Fruit fly (Drosophila melanogaster) whole organism, embryonic: ENCODE data around the gene wda.

Experiments used
- Ada2b ChIP-seq: fragments of 200-800 bp; sonication (Bioruptor generic); IDR thresholded peaks from 2 replicates; pipeline ENCODE4 v1.3.6; 2022; ENCODE audit warnings: missing biosample characterization, missing genetic modification characterization
- Asciz ChIP-seq: fragments of 200-800 bp; sonication (Bioruptor generic); optimal IDR thresholded peaks from 2 replicates; lab custom pipeline; 2017; ENCODE audit warnings: missing biosample characterization, mild to moderate bottlenecking, missing genetic modification characterization, missing genetic modification reagents
- CG10543 ChIP-seq: fragments of 200-800 bp; sonication (Bioruptor generic); optimal IDR thresholded peaks from 3 replicates; lab custom pipeline; 2017; ENCODE audit warnings: missing biosample characterization, mild to moderate bottlenecking, missing genetic modification characterization, moderate library complexity
- CG1233 ChIP-seq: fragments of 200-800 bp; sonication (Bioruptor generic); optimal IDR thresholded peaks from 4 replicates; lab custom pipeline; 2018; ENCODE audit warnings: missing biosample characterization, mild to moderate bottlenecking, missing genetic modification characterization
- CG12769 ChIP-seq: fragments of 200-800 bp; sonication (Bioruptor generic); optimal IDR thresholded peaks from 2 replicates; lab custom pipeline; 2019; ENCODE audit warnings: missing biosample characterization, mild to moderate bottlenecking, missing genetic modification characterization, moderate library complexity
- CG14441 ChIP-seq: fragments of 200-800 bp; sonication (Bioruptor generic); IDR thresholded peaks from 2 replicates; pipeline ENCODE4 v1.3.6; 2022; ENCODE audit warnings: missing biosample characterization, missing genetic modification characterization
- CG18262 ChIP-seq: fragments of 200-800 bp; optimal IDR thresholded peaks from 3 replicates; lab custom pipeline; 2019; ENCODE audit warnings: missing biosample characterization, mild to moderate bottlenecking, missing genetic modification characterization, moderate library complexity
- CG18599 ChIP-seq: fragments of 200-800 bp; sonication (Bioruptor generic); optimal IDR thresholded peaks from 3 replicates; lab custom pipeline; 2017; ENCODE audit warnings: missing biosample characterization, missing genetic modification characterization, mild to moderate bottlenecking, moderate library complexity, missing genetic modification reagents
- CG2120 ChIP-seq: fragments of 200-800 bp; sonication (Bioruptor generic); optimal IDR thresholded peaks from 3 replicates; lab custom pipeline; 2016; ENCODE audit warnings: missing biosample characterization, missing genetic modification characterization
- CG2678 ChIP-seq: fragments of 200-800 bp; sonication (Bioruptor generic); optimal IDR thresholded peaks from 3 replicates; lab custom pipeline; 2019; ENCODE audit warnings: missing biosample characterization, mild to moderate bottlenecking, missing genetic modification characterization, moderate library complexity
- CG31365 ChIP-seq: fragments of 200-800 bp; sonication (Bioruptor generic); optimal IDR thresholded peaks from 2 replicates; lab custom pipeline; 2018; ENCODE audit warnings: missing biosample characterization, mild to moderate bottlenecking, missing genetic modification characterization
- CG32532 ChIP-seq: fragments of 200-800 bp; sonication (Bioruptor generic); IDR thresholded peaks from 2 replicates; pipeline ENCODE4 v1.3.6; 2022; ENCODE audit warnings: missing biosample characterization, missing genetic modification characterization
- CG3281 ChIP-seq: fragments of 200-800 bp; sonication (Bioruptor generic); optimal IDR thresholded peaks from 3 replicates; lab custom pipeline; 2017; ENCODE audit warnings: missing biosample characterization, mild to moderate bottlenecking, missing genetic modification characterization
- CG34376 ChIP-seq: fragments of 200-800 bp; sonication (Bioruptor generic); optimal IDR thresholded peaks from 2 replicates; lab custom pipeline; 2018; ENCODE audit warnings: missing biosample characterization, mild to moderate bottlenecking, missing genetic modification characterization
- CG6765 ChIP-seq: fragments of 200-800 bp; sonication (Bioruptor generic); optimal IDR thresholded peaks from 3 replicates; lab custom pipeline; 2017; ENCODE audit warnings: missing biosample characterization, mild to moderate bottlenecking, missing genetic modification characterization
- CG7357 ChIP-seq: fragments of 200-800 bp; sonication (Bioruptor generic); IDR thresholded peaks from 3 replicates; pipeline ENCODE4 v1.3.6; 2022; ENCODE audit warnings: missing biosample characterization, missing genetic modification characterization
- CG8765 ChIP-seq: fragments of 200-800 bp; sonication (Bioruptor generic); IDR thresholded peaks from 2 replicates; pipeline ENCODE4 v1.3.6; 2022; ENCODE audit warnings: missing biosample characterization, missing genetic modification characterization
- CG9727 ChIP-seq: fragments of 200-800 bp; sonication (Bioruptor generic); optimal IDR thresholded peaks from 3 replicates; lab custom pipeline; 2017; ENCODE audit warnings: missing biosample characterization, mild to moderate bottlenecking, missing genetic modification characterization
- Ets65A ChIP-seq: fragments of 200-800 bp; sonication (Bioruptor generic); peaks from one replicate; lab custom pipeline; 2016; ENCODE audit warnings: missing biosample characterization, missing genetic modification characterization
- Gug ChIP-seq: fragments of 200-800 bp; sonication (Bioruptor generic); IDR thresholded peaks from 4 replicates; pipeline ENCODE4 v1.3.6; 2022; ENCODE audit warnings: missing biosample characterization, missing genetic modification characterization
- HHEX ChIP-seq: fragments of 200-800 bp; sonication (Bioruptor generic); optimal IDR thresholded peaks from 3 replicates; lab custom pipeline; 2017; ENCODE audit warnings: missing biosample characterization, mild to moderate bottlenecking, missing genetic modification characterization, missing genetic modification reagents
- HLH54F ChIP-seq: fragments of 200-800 bp; sonication (Bioruptor generic); optimal IDR thresholded peaks from 3 replicates; lab custom pipeline; 2016; ENCODE audit warnings: missing biosample characterization, missing genetic modification characterization
- Hand ChIP-seq: fragments of 200-800 bp; sonication (Bioruptor generic); optimal IDR thresholded peaks from 2 replicates; lab custom pipeline; 2017; ENCODE audit warnings: mild to moderate bottlenecking, missing biosample characterization, missing genetic modification reagents, missing genetic modification characterization
- Med ChIP-seq: fragments of 200-800 bp; sonication (Bioruptor generic); peaks from one replicate; lab custom pipeline; 2016; ENCODE audit warnings: missing biosample characterization, missing genetic modification characterization, mild to moderate bottlenecking, inconsistent platforms, moderate library complexity
- NFAT ChIP-seq: fragments of 200-800 bp; sonication (Bioruptor generic); IDR thresholded peaks from 2 replicates; pipeline ENCODE4 v1.3.6; 2022; ENCODE audit warnings: missing biosample characterization, missing genetic modification characterization
- Pdp1 ChIP-seq, 2 experiments: fragments of 200-800 bp; sonication (Bioruptor generic); optimal IDR thresholded peaks; 3 replicates each; lab custom pipeline; 2016; ENCODE audit warnings: missing biosample characterization in 2 of 2, missing genetic modification characterization in 2 of 2, mild to moderate bottlenecking in 1 of 2, moderate library complexity in 1 of 2
- Sox100B ChIP-seq: fragments of 200-800 bp; sonication (Bioruptor generic); optimal IDR thresholded peaks from 3 replicates; lab custom pipeline; 2018; ENCODE audit warnings: missing biosample characterization, mild to moderate bottlenecking, missing genetic modification characterization
- Ssrp ChIP-seq: fragments of 200-800 bp; sonication (Bioruptor generic); optimal IDR thresholded peaks from 2 replicates; lab custom pipeline; 2018; ENCODE audit warnings: missing biosample characterization, mild to moderate bottlenecking, missing genetic modification characterization, moderate library complexity
- caup ChIP-seq: fragments of 200-800 bp; sonication (Bioruptor generic); optimal IDR thresholded peaks from 3 replicates; lab custom pipeline; 2017; ENCODE audit warnings: missing biosample characterization, mild to moderate bottlenecking, missing genetic modification characterization, moderate library complexity; ENCODE audit not compliant: severe bottlenecking
- cwo ChIP-seq: fragments of 200-800 bp; sonication (Bioruptor generic); optimal IDR thresholded peaks from 3 replicates; lab custom pipeline; 2017; ENCODE audit warnings: missing biosample characterization, missing genetic modification characterization, mild to moderate bottlenecking, moderate library complexity, missing genetic modification reagents
- eve ChIP-seq, 2 experiments: fragments of >200 bp; optimal IDR thresholded peaks; 2 replicates each; lab custom pipeline; 2017; ENCODE audit warnings: missing biosample characterization in 2 of 2, missing genetic modification characterization in 2 of 2
- grn ChIP-seq: fragments of 200-800 bp; sonication (Bioruptor generic); optimal IDR thresholded peaks from 3 replicates; lab custom pipeline; 2017; ENCODE audit warnings: missing biosample characterization, missing genetic modification characterization
- gro ChIP-seq: fragments of 200-800 bp; sonication (Bioruptor generic); optimal IDR thresholded peaks from 2 replicates; lab custom pipeline; 2016; ENCODE audit warnings: missing biosample characterization, missing genetic modification characterization
- lbe ChIP-seq: fragments of 200-800 bp; sonication (Bioruptor generic); optimal IDR thresholded peaks from 2 replicates; lab custom pipeline; 2016; ENCODE audit warnings: missing biosample characterization, mild to moderate bottlenecking, missing genetic modification characterization
- lola ChIP-seq, 3 experiments: fragments of >200 bp in 2 of 3; fragments of 200-800 bp in 1 of 3; sonication (Bioruptor generic) in 1 of 3; optimal IDR thresholded peaks; 2 replicates each; lab custom pipeline; 2017 to 2019; ENCODE audit warnings: missing biosample characterization in 3 of 3, missing genetic modification characterization in 3 of 3, mild to moderate bottlenecking in 1 of 3, moderate library complexity in 1 of 3
- pfk ChIP-seq: fragments of 200-800 bp; sonication (Bioruptor generic); optimal IDR thresholded peaks from 2 replicates; lab custom pipeline; 2018; ENCODE audit warnings: missing biosample characterization, mild to moderate bottlenecking, missing genetic modification characterization, moderate library complexity
- psq ChIP-seq: fragments of 200-800 bp; sonication (Bioruptor generic); optimal IDR thresholded peaks from 2 replicates; lab custom pipeline; 2017; ENCODE audit warnings: missing biosample characterization, missing genetic modification characterization
- schlank ChIP-seq: fragments of 200-800 bp; sonication (Bioruptor generic); optimal IDR thresholded peaks from 2 replicates; lab custom pipeline; 2018; ENCODE audit warnings: missing biosample characterization, mild to moderate bottlenecking, missing genetic modification characterization
- sd ChIP-seq: fragments of 200-800 bp; sonication (Bioruptor generic); optimal IDR thresholded peaks from 3 replicates; lab custom pipeline; 2018; ENCODE audit warnings: missing biosample characterization, mild to moderate bottlenecking, missing genetic modification characterization, moderate library complexity
- slbo ChIP-seq: fragments of 200-800 bp; sonication (Bioruptor generic); IDR thresholded peaks from 2 replicates; pipeline ENCODE4 v1.3.6; 2022; ENCODE audit warnings: missing biosample characterization, missing genetic modification characterization
- sug ChIP-seq: fragments of 200-800 bp; optimal IDR thresholded peaks from 2 replicates; lab custom pipeline; 2019; ENCODE audit warnings: missing biosample characterization, mild to moderate bottlenecking, missing genetic modification characterization, moderate library complexity
- tll ChIP-seq, 2 experiments: fragments of 200-800 bp in 1 of 2; fragments of >200 bp in 1 of 2; sonication (Bioruptor generic) in 1 of 2; optimal IDR thresholded peaks; 2 replicates each; lab custom pipeline; 2017 to 2019; ENCODE audit warnings: missing biosample characterization in 2 of 2, missing genetic modification characterization in 2 of 2, mild to moderate bottlenecking in 1 of 2, moderate library complexity in 1 of 2
- wdn ChIP-seq: fragments of 200-800 bp; sonication (Bioruptor generic); IDR thresholded peaks from 2 replicates; pipeline ENCODE4 v1.3.6; 2022; ENCODE audit warnings: missing biosample characterization, missing genetic modification characterization

wda gene

DNA sequence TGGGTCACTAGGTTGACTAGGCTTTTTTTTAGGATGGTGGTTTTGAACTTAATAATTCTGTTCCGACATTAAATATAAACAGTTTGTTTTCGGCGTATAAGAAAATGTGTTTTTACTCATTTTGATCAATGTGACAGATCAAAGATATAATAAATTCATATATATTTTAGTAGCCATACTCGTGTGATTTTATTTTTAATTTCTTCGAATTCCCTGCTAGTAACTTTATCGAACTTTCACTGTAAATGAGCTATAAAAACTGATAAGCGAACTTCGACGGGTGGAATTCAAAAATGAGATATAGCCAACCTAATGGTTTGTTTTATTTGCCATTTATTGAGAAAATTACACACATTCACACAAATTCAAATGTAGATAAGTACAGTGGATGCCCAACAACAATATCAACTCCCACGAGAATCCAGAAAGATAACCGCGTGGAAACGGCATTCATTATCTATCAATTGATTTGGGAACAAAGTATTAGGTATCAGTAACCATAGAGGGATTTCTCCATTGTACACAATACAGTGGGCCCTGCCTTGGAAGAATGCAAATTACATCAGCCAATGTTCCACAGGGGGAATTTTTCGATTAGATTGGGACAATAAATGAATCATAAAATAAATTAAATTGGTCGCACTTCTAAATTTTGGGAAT is 34.6 kb downstream of the wda start (continued):
- TF ChIP-seq gro (GFP tag; lab: Kevin White, UChicago), result peak; percentile 46
- peak; percentile 45 for TF ChIP-seq CG2678 (tag; lab: Kevin White, UChicago)
- TF ChIP-seq lola (GFP tag; optimal IDR thresholded peaks at IDR 0.05; lab: Kevin White, UChicago), result no peak
- no peak for TF ChIP-seq psq (GFP tag; lab: Kevin White, UChicago)
- TF ChIP-seq Med (GFP tag; lab: Kevin White, UChicago), result peak; percentile 76
- TF ChIP-seq Pdp1 (GFP tag; optimal IDR thresholded peaks at IDR 0.05; lab: Kevin White, UChicago), result peak in 1 of 2 experiments; percentile 14
- peak; percentile 8 for TF ChIP-seq HLH54F (GFP tag; lab: Kevin White, UChicago)
- TF ChIP-seq CG3281 (GFP tag; lab: Kevin White, UChicago), result peak; percentile 24
- TF ChIP-seq CG1233 (GFP tag; lab: Kevin White, UChicago), result peak; percentile 19
- no peak for TF ChIP-seq CG8765
- no peak for TF ChIP-seq schlank (tag; lab: Kevin White, UChicago)
- no peak for TF ChIP-seq tll (GFP tag; optimal IDR thresholded peaks at IDR 0.05; lab: Kevin White, UChicago)
- TF ChIP-seq slbo (GFP tag; lab: Robert Waterston, UW), result peak; percentile 34; the same call in 1 of the 2 replicates
- TF ChIP-seq CG2120, result peak; percentile 44
- TF ChIP-seq CG32532 (GFP tag; lab: Robert Waterston, UW), result 0 out of 2 replicates have a peak, but pooled peaks have one; percentile 31
- peak; percentile 11 for TF ChIP-seq cwo
- peak; percentile 11 for TF ChIP-seq caup (GFP tag; lab: Kevin White, UChicago)
- peak; percentile 43 for TF ChIP-seq HHEX (GFP tag; lab: Kevin White, UChicago)
- TF ChIP-seq Gug (GFP tag; lab: Robert Waterston, UW), result peak; percentile 12; the same call in 1 of the 4 replicates
- TF ChIP-seq Ssrp (tag; lab: Kevin White, UChicago), result no peak
- peak; percentile 2 for TF ChIP-seq pfk (GFP tag; lab: Kevin White, UChicago)
- no peak for TF ChIP-seq Hand
- TF ChIP-seq wdn (GFP tag; lab: Robert Waterston, UW), result no peak
- TF ChIP-seq CG14441 (GFP tag; lab: Robert Waterston, UW), result 0 out of 2 replicates have a peak, but pooled peaks have one; percentile 28
- TF ChIP-seq lbe (GFP tag; lab: Kevin White, UChicago), result peak; percentile 20
- TF ChIP-seq Asciz (GFP tag; lab: Kevin White, UChicago), result peak; percentile 16
- TF ChIP-seq CG9727, result peak; percentile 4
- peak; percentile 7 for TF ChIP-seq Sox100B (GFP tag; lab: Kevin White, UChicago)
- TF ChIP-seq CG31365 (tag; lab: Kevin White, UChicago), result no peak
- TF ChIP-seq CG12769 (tag; lab: Kevin White, UChicago), result peak; percentile 80
- TF ChIP-seq CG7357, result 0 out of 3 replicates have a peak, but pooled peaks have one; percentile 14
- TF ChIP-seq Ada2b, result no peak
- TF ChIP-seq CG6765 (GFP tag; lab: Kevin White, UChicago), result peak; percentile 14
- TF ChIP-seq CG34376 (GFP tag; lab: Kevin White, UChicago), result peak; percentile 92
- peak; percentile 60 for TF ChIP-seq grn (GFP tag; lab: Kevin White, UChicago)
- TF ChIP-seq CG18599 (GFP tag; lab: Kevin White, UChicago), result peak; percentile 14
- TF ChIP-seq sd (tag; lab: Kevin White, UChicago), result peak; percentile 76
- TF ChIP-seq sug, result peak; percentile 76
- TF ChIP-seq eve (GFP tag; optimal IDR thresholded peaks at IDR 0.05; lab: Kevin White, UChicago), result peak in 1 of 2 experiments; percentile 23
- no peak for TF ChIP-seq CG18262 (tag; lab: Kevin White, UChicago)
- 0 out of 2 replicates have a peak, but pooled peaks have one; percentile 24 for TF ChIP-seq NFAT (GFP tag; lab: Robert Waterston, UW)
- peak; percentile 37 for TF ChIP-seq Ets65A
- TF ChIP-seq CG10543, result peak; percentile 16
- TF ChIP-seq, all 482 proteins: peak for 48
